Worm (Caenorhabditis elegans) whole organism, L2 larva: Measurements from ENCODE around the gene K02D10.1.
A peak's percentile ranks its signal among the peaks of the same experiment; 100 is the strongest.

Source experiments
- C34F6.9 ChIP-seq: fragments of 150-350 bp; optimal IDR thresholded peaks from 2 replicates; lab custom pipeline; 2014; ENCODE audit warnings: missing biosample characterization, missing genetic modification characterization
- F13H6.1 ChIP-seq: sonication (generic microtip); optimal IDR thresholded peaks from 2 replicates; lab custom pipeline; 2016; ENCODE audit warnings: missing genetic modification characterization, missing compliant biosample characterization
- Y55F3AM.14 ChIP-seq: fragments of 200-800 bp; sonication (Bioruptor generic); optimal IDR thresholded peaks from 2 replicates; lab custom pipeline; 2018; ENCODE audit warnings: mild to moderate bottlenecking, missing genetic modification characterization, missing compliant biosample characterization
- ZK546.5 ChIP-seq: sonication (generic microtip); optimal IDR thresholded peaks from 2 replicates; lab custom pipeline; 2017; ENCODE audit warnings: missing biosample characterization, missing genetic modification characterization
- alr-1 ChIP-seq: fragments of 150-350 bp; optimal IDR thresholded peaks from 2 replicates; lab custom pipeline; 2014; ENCODE audit warnings: missing biosample characterization, missing genetic modification characterization
- blmp-1 ChIP-seq: sonication (generic microtip); optimal IDR thresholded peaks from 2 replicates; lab custom pipeline; 2017; ENCODE audit warnings: missing genetic modification characterization, mild to moderate bottlenecking, missing compliant biosample characterization, antibody characterized with exemption, moderate library complexity; ENCODE audit not compliant: insufficient read depth
- ceh-82 ChIP-seq: fragments of 150-350 bp; optimal IDR thresholded peaks from 2 replicates; lab custom pipeline; 2014; ENCODE audit warnings: missing biosample characterization, missing genetic modification characterization
- crh-2 ChIP-seq: sonication (generic microtip); optimal IDR thresholded peaks from 2 replicates; lab custom pipeline; 2017; ENCODE audit warnings: missing biosample characterization, missing genetic modification characterization
- dmd-4 ChIP-seq: sonication (generic microtip); optimal IDR thresholded peaks from 2 replicates; lab custom pipeline; 2017; ENCODE audit warnings: missing biosample characterization, missing genetic modification characterization
- elt-1 ChIP-seq: fragments of 150-350 bp; optimal IDR thresholded peaks from 2 replicates; lab custom pipeline; 2014; ENCODE audit warnings: missing biosample characterization, missing genetic modification characterization
- fos-1 ChIP-seq: fragments of 150-350 bp; optimal IDR thresholded peaks from 2 replicates; lab custom pipeline; 2014; ENCODE audit warnings: missing biosample characterization, missing genetic modification characterization
- gmeb-1 ChIP-seq: fragments of 150-350 bp; optimal IDR thresholded peaks from 2 replicates; lab custom pipeline; 2014; ENCODE audit warnings: missing biosample characterization, missing genetic modification characterization
- lin-11 ChIP-seq: fragments of 150-350 bp; sonication (generic microtip); optimal IDR thresholded peaks from 2 replicates; lab custom pipeline; 2014; ENCODE audit warnings: missing biosample characterization, missing genetic modification characterization, inconsistent platforms, mixed read lengths
- lin-13 ChIP-seq: fragments of 150-350 bp; optimal IDR thresholded peaks from 2 replicates; lab custom pipeline; 2014; ENCODE audit warnings: missing biosample characterization, missing genetic modification reagents, missing genetic modification characterization
- lsy-2 ChIP-seq, 2 experiments: fragments of 150-350 bp in 1 of 2; sonication (generic microtip) in 1 of 2; optimal IDR thresholded peaks; 2 replicates each; lab custom pipeline; 2014 to 2017; ENCODE audit warnings: missing biosample characterization in 2 of 2, missing genetic modification characterization in 2 of 2
- mab-5 ChIP-seq: fragments of 150-350 bp; optimal IDR thresholded peaks from 2 replicates; lab custom pipeline; 2014; ENCODE audit warnings: missing biosample characterization, missing genetic modification characterization
- mbf-1 ChIP-seq: sonication (generic microtip); optimal IDR thresholded peaks from 2 replicates; lab custom pipeline; 2017; ENCODE audit warnings: missing biosample characterization, missing genetic modification characterization
- mdl-1 ChIP-seq, 2 experiments: fragments of 150-350 bp in 1 of 2; sonication (generic microtip) in 1 of 2; optimal IDR thresholded peaks; 2 replicates each; lab custom pipeline; 2017; ENCODE audit warnings: missing biosample characterization in 2 of 2, missing genetic modification characterization in 2 of 2
- nhr-10 ChIP-seq: sonication (generic microtip); optimal IDR thresholded peaks from 2 replicates; lab custom pipeline; 2017; ENCODE audit warnings: missing biosample characterization, missing genetic modification characterization
- nhr-12 ChIP-seq: fragments of 150-350 bp; optimal IDR thresholded peaks from 2 replicates; lab custom pipeline; 2014; ENCODE audit warnings: missing biosample characterization, missing genetic modification characterization
- nhr-129 ChIP-seq: fragments of 150-350 bp; optimal IDR thresholded peaks from 2 replicates; lab custom pipeline; 2014; ENCODE audit warnings: missing biosample characterization, missing genetic modification characterization
- nhr-21 ChIP-seq: fragments of 150-350 bp; optimal IDR thresholded peaks from 2 replicates; lab custom pipeline; 2014; ENCODE audit warnings: missing biosample characterization, missing genetic modification characterization
- nhr-77 ChIP-seq: fragments of 150-350 bp; optimal IDR thresholded peaks from 2 replicates; lab custom pipeline; 2014; ENCODE audit warnings: missing biosample characterization, missing genetic modification characterization
- peb-1 ChIP-seq: fragments of 150-350 bp; optimal IDR thresholded peaks from 2 replicates; lab custom pipeline; 2014; ENCODE audit warnings: missing biosample characterization, missing genetic modification characterization
- sem-4 ChIP-seq: fragments of 150-350 bp; optimal IDR thresholded peaks from 2 replicates; lab custom pipeline; 2014; ENCODE audit warnings: missing biosample characterization, missing genetic modification reagents, missing genetic modification characterization
- sma-3 ChIP-seq: sonication (generic microtip); optimal IDR thresholded peaks from 2 replicates; lab custom pipeline; 2016; ENCODE audit warnings: missing genetic modification reagents, missing genetic modification characterization, missing compliant biosample characterization
- sma-9 ChIP-seq, 2 experiments: fragments of 150-350 bp in 1 of 2; sonication (generic microtip) in 1 of 2; optimal IDR thresholded peaks; 2 replicates each; lab custom pipeline; 2014 to 2016; ENCODE audit warnings: missing genetic modification characterization in 2 of 2, mild to moderate bottlenecking in 1 of 2, missing biosample characterization in 1 of 2, missing compliant biosample characterization in 1 of 2, missing genetic modification reagents in 1 of 2, moderate library complexity in 1 of 2
- unc-39 ChIP-seq: fragments of 150-350 bp; optimal IDR thresholded peaks from 2 replicates; lab custom pipeline; 2014; ENCODE audit warnings: missing biosample characterization, missing genetic modification characterization
- unc-55 ChIP-seq: fragments of 150-350 bp; sonication (generic microtip); optimal IDR thresholded peaks from 3 replicates; lab custom pipeline; 2014; ENCODE audit warnings: missing biosample characterization, missing genetic modification reagents, missing genetic modification characterization
- ztf-1 ChIP-seq: fragments of 200-800 bp; sonication (Bioruptor generic); conservative IDR thresholded peaks from 2 replicates; pipeline ENCODE4 v1.3.6; 2022; ENCODE audit warnings: missing genetic modification characterization, missing compliant biosample characterization
- ztf-11 ChIP-seq: sonication (generic microtip); optimal IDR thresholded peaks from 2 replicates; lab custom pipeline; 2017; ENCODE audit warnings: missing biosample characterization, missing genetic modification characterization
- ztf-4 ChIP-seq: fragments of 150-350 bp; optimal IDR thresholded peaks from 2 replicates; lab custom pipeline; 2014; ENCODE audit warnings: missing biosample characterization, missing genetic modification characterization

K02D10.1 gene

ce11 chrIII:8784500-8784899 is 15.2 kb downstream of the K02D10.1 start:
- TF ChIP-seq crh-2 (no peak), unc-55 (GFP tag; lab: Kevin White, UChicago) (peak; percentile 49), C34F6.9 (tag; lab: Kevin White, UChicago) (peak; percentile 32), ztf-4 (tag; lab: Kevin White, UChicago) (no peak), ztf-1 (GFP tag; lab: Robert Waterston, UW) (no peak), lin-11 (tag; lab: Kevin White, UChicago) (no peak)

- TF ChIP-seq lin-11 (tag; lab: Kevin White, UChicago) (peak; percentile 53), crh-2 (peak; percentile 93), ztf-1 (GFP tag; lab: Robert Waterston, UW) (no peak), nhr-129 (tag; lab: Kevin White, UChicago) (peak; percentile 91), F13H6.1 (peak; percentile 81), lsy-2 (tag; optimal IDR thresholded peaks at IDR 0.05; lab: Kevin White, UChicago) (peak in 1 of 2 experiments; percentile 59), Y55F3AM.14 (GFP tag; lab: Kevin White, UChicago) (no peak), C34F6.9 (tag; lab: Kevin White, UChicago) (peak; percentile 87), sem-4 (tag; lab: Kevin White, UChicago) (peak; percentile 12), gmeb-1 (tag; lab: Kevin White, UChicago) (peak; percentile 18), ZK546.5 (no peak), sma-3 (GFP tag; lab: Kevin White, UChicago) (no peak), mdl-1 (tag; optimal IDR thresholded peaks at IDR 0.05; lab: Kevin White, UChicago) (peak; percentile 66 to 86), unc-55 (GFP tag; lab: Kevin White, UChicago) (peak; percentile 54), fos-1 (tag; lab: Kevin White, UChicago) (peak; percentile 57), sma-9 (GFP tag; optimal IDR thresholded peaks at IDR 0.05; lab: Kevin White, UChicago) (peak; percentile 88), sma-9 (tag; optimal IDR thresholded peaks at IDR 0.05; lab: Kevin White, UChicago) (no peak)
Observed at ce11 chrIII:8785426-8785825, 16.1 kb downstream of the K02D10.1 start.

- TF ChIP-seq elt-1 (tag; lab: Kevin White, UChicago) (no peak), peb-1 (tag; lab: Kevin White, UChicago) (no peak), nhr-12 (tag; lab: Kevin White, UChicago) (no peak), mab-5 (tag; lab: Kevin White, UChicago) (no peak), nhr-129 (tag; lab: Kevin White, UChicago) (no peak), lsy-2 (tag; optimal IDR thresholded peaks at IDR 0.05; lab: Kevin White, UChicago) (no peak), sma-3 (GFP tag; lab: Kevin White, UChicago) (no peak), ZK546.5 (no peak), ztf-4 (tag; lab: Kevin White, UChicago) (no peak), ztf-1 (GFP tag; lab: Robert Waterston, UW) (no peak)
Observed at ce11 chrIII:8786077-8786476, 16.7 kb downstream of the K02D10.1 start, which contains the start of gene K02D10.8. K02D10.8 (plus strand) TSS chrIII:8786377.

ce11 chrIII:8788690-8789089 is 19.4 kb downstream of the K02D10.1 start:
- TF ChIP-seq C34F6.9 (tag; lab: Kevin White, UChicago): peak; percentile 33
- peak; percentile 16 for TF ChIP-seq F13H6.1
- no peak for TF ChIP-seq dmd-4 (tag; lab: Kevin White, UChicago)
- TF ChIP-seq nhr-10 (tag; lab: Kevin White, UChicago): no peak
- no peak for TF ChIP-seq lin-13 (GFP tag; lab: Kevin White, UChicago)
- TF ChIP-seq unc-55 (GFP tag; lab: Kevin White, UChicago): peak; percentile 3

ce11 chrIII:8791235-8791634 is 21.9 kb downstream of the K02D10.1 start, which contains the start of the genes zfp-1 and F54F2.14:
zfp-1 (plus strand) TSS chrIII:8791535.
F54F2.14 (plus strand) TSS chrIII:8791546.
- TF ChIP-seq nhr-77 (tag; lab: Kevin White, UChicago): no peak
- TF ChIP-seq nhr-12 (tag; lab: Kevin White, UChicago): no peak
- TF ChIP-seq Y55F3AM.14 (GFP tag; lab: Kevin White, UChicago): no peak
- no peak for TF ChIP-seq gmeb-1 (tag; lab: Kevin White, UChicago)
- no peak for TF ChIP-seq alr-1
- no peak for TF ChIP-seq unc-39 (tag; lab: Kevin White, UChicago)
- no peak for TF ChIP-seq ztf-11 (tag; lab: Kevin White, UChicago)
- TF ChIP-seq blmp-1: no peak
- TF ChIP-seq crh-2: no peak
- no peak for TF ChIP-seq ztf-1 (GFP tag; lab: Robert Waterston, UW)
- TF ChIP-seq ceh-82 (tag; lab: Kevin White, UChicago): no peak
- TF ChIP-seq mbf-1 (tag; lab: Kevin White, UChicago): no peak
- TF ChIP-seq nhr-21 (tag; lab: Kevin White, UChicago): no peak
- no peak for TF ChIP-seq sma-3 (GFP tag; lab: Kevin White, UChicago)
- no peak for TF ChIP-seq nhr-129 (tag; lab: Kevin White, UChicago)
- no peak for TF ChIP-seq sem-4 (tag; lab: Kevin White, UChicago)
- TF ChIP-seq mdl-1 (tag; optimal IDR thresholded peaks at IDR 0.05; lab: Kevin White, UChicago): no peak
- no peak for TF ChIP-seq peb-1 (tag; lab: Kevin White, UChicago)
- TF ChIP-seq, all 48 proteins: peak for 0
